Fruit fly (Drosophila melanogaster): ENCODE results near the gene Mer.

Gene Mer

dm6 chrX:19651757-19652419 lies 41.4 kb downstream of the Mer start, which contains the start of the genes Ranbp21 and Elys:
Gene Ranbp21 (minus strand): TSS chrX:19652269.
Gene Elys (plus strand): TSS chrX:19652305.
- TF ChIP-seq noc (tag; optimal IDR thresholded peaks at IDR 0.05): no peak

dm6 chrX:19645873-19646541 lies 47.3 kb downstream of the Mer start, which contains the start of gene Arp10:
Gene Arp10 (minus strand): TSS chrX:19646176.
- TF ChIP-seq noc (tag; optimal IDR thresholded peaks at IDR 0.05): no peak

- no peak for TF ChIP-seq noc (tag; optimal IDR thresholded peaks at IDR 0.05)
Measured at dm6 chrX:19642819-19643504, 50.3 kb downstream of the Mer start, which contains the start of the genes CG12237 and Sec61gamma. Gene CG12237 (minus strand): TSS chrX:19642869. Gene Sec61gamma (plus strand): TSS chrX:19643327.

DNA sequence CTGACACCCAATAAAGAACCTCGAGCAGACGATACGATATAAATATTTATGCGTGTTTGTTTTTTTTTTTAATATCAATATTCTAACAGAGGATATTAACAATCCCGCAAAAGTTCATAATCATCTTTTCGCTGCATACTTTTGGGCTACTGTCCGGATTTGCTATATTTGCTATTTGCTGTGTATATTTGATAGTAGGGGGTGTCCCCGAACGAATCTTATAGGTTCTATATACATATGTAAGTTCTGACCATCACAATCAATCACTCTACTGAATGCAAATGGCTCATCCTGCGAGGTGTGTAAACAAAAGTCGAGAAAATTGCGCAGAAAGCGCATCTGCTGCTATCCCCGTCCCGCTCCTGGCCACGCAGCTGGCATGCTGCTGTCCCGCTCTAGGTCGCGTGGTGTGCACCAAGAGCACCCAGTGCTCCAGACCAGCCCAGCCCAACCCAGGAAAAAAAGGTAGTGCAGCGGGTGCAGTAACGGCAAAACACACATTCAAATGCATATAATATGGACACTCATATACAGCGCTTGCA lies 52.5 kb downstream of the Mer start:
- TF ChIP-seq noc (tag; optimal IDR thresholded peaks at IDR 0.05): no peak
